Fruit fly (Drosophila melanogaster): ENCODE data around the gene CG6015.

The CG6015 gene

dm6 chr3R:22046231-22046630 lies 12.1 kb upstream of the CG6015 start (continued):
- TF ChIP-seq CG8632 (GFP tag; optimal IDR thresholded peaks at IDR 0.05) (no peak), CG8119 (GFP tag; IDR thresholded peaks at IDR 0.05) (peak; percentile 30; the same call in 1 of the 3 replicates), Met (GFP tag; optimal IDR thresholded peaks at IDR 0.05) (peak; percentile 10), CG15336 (GFP tag; IDR thresholded peaks at IDR 0.05) (peak; percentile 55), CG1621 (tag; optimal IDR thresholded peaks at IDR 0.05) (no peak), lz (GFP tag; optimal IDR thresholded peaks at IDR 0.05) (peak; percentile 13)

dm6 chr3R:22044443-22044970 lies 10.4 kb upstream of the CG6015 start:
- no peak for TF ChIP-seq Eip93F (GFP tag; optimal IDR thresholded peaks at IDR 0.05)
- no peak for TF ChIP-seq Ets21C (GFP tag; optimal IDR thresholded peaks at IDR 0.05)
- no peak for TF ChIP-seq CG15336 (GFP tag; IDR thresholded peaks at IDR 0.05)
- no peak for TF ChIP-seq CG9139 (GFP tag; optimal IDR thresholded peaks at IDR 0.05)
- TF ChIP-seq cyc (GFP tag; optimal IDR thresholded peaks at IDR 0.05), result no peak

dm6 chr3R:22043748-22044402 lies 9.8 kb upstream of the CG6015 start:
- TF ChIP-seq CG15336 (GFP tag; IDR thresholded peaks at IDR 0.05) (no peak), net (GFP tag; optimal IDR thresholded peaks at IDR 0.05) (no peak), Gug (GFP tag; IDR thresholded peaks at IDR 0.05) (no peak), Lpt (GFP tag; optimal IDR thresholded peaks at IDR 0.05) (peak; percentile 29), CG11902 (GFP tag; optimal IDR thresholded peaks at IDR 0.05) (no peak), CG8632 (GFP tag; optimal IDR thresholded peaks at IDR 0.05) (no peak), CG3919 (GFP tag; optimal IDR thresholded peaks at IDR 0.05) (peak; percentile 34), salr (GFP tag; optimal IDR thresholded peaks at IDR 0.05) (no peak), cyc (GFP tag; optimal IDR thresholded peaks at IDR 0.05) (peak; percentile 40), lz (GFP tag; optimal IDR thresholded peaks at IDR 0.05) (peak; percentile 32), fkh (GFP tag; optimal IDR thresholded peaks at IDR 0.05) (peak; percentile 14), CG6792 (GFP tag; optimal IDR thresholded peaks at IDR 0.05) (no peak), Hr4 (GFP tag; optimal IDR thresholded peaks at IDR 0.05) (no peak), CG11762 (GFP tag; optimal IDR thresholded peaks at IDR 0.05; ENCODE audit: insufficient read depth) (no peak), topi (GFP tag; optimal IDR thresholded peaks at IDR 0.05) (peak; percentile 10), Eip75B (GFP tag; optimal IDR thresholded peaks at IDR 0.05) (no peak), CG8319 (GFP tag; optimal IDR thresholded peaks at IDR 0.05) (no peak), Eip93F (GFP tag; optimal IDR thresholded peaks at IDR 0.05) (no peak), CG6276 (GFP tag; optimal IDR thresholded peaks at IDR 0.05) (no peak), Met (GFP tag; optimal IDR thresholded peaks at IDR 0.05) (peak; percentile 35), acj6 (GFP tag; optimal IDR thresholded peaks at IDR 0.05) (peak; percentile 0), achi (GFP tag; optimal IDR thresholded peaks at IDR 0.05) (no peak), Ets96B (tag; optimal IDR thresholded peaks at IDR 0.05) (no peak), CG16779 (tag; optimal IDR thresholded peaks at IDR 0.05) (no peak), CG10631 (GFP tag; optimal IDR thresholded peaks at IDR 0.05) (peak; percentile 31), svp (GFP tag) (peak; percentile 66), ss (GFP tag; optimal IDR thresholded peaks at IDR 0.05) (peak; percentile 32 to 43), OdsH (GFP tag; optimal IDR thresholded peaks at IDR 0.05) (no peak), esn (GFP tag; optimal IDR thresholded peaks at IDR 0.05) (peak; percentile 31), Sox102F (GFP tag; optimal IDR thresholded peaks at IDR 0.05) (peak; percentile 62), eg (GFP tag; IDR thresholded peaks at IDR 0.05) (no peak), vri (GFP tag; optimal IDR thresholded peaks at IDR 0.05) (peak; percentile 39), CG8119 (GFP tag; IDR thresholded peaks at IDR 0.05) (no peak), dsx (GFP tag; optimal IDR thresholded peaks at IDR 0.05; ENCODE audit: poor library complexity, severe bottlenecking) (peak; percentile 67), Eip78C (GFP tag) (peak; percentile 76), Blimp-1 (GFP tag; optimal IDR thresholded peaks at IDR 0.05) (no peak), Hr39 (GFP tag; optimal IDR thresholded peaks at IDR 0.05) (peak; percentile 40), Smox (GFP tag; optimal IDR thresholded peaks at IDR 0.05) (peak; percentile 29), Ets21C (GFP tag; optimal IDR thresholded peaks at IDR 0.05) (no peak), CG1621 (tag; optimal IDR thresholded peaks at IDR 0.05) (no peak), CG4318 (GFP tag; optimal IDR thresholded peaks at IDR 0.05) (no peak), CG6854 (GFP tag; optimal IDR thresholded peaks at IDR 0.05) (no peak), Sox14 (GFP tag; optimal IDR thresholded peaks at IDR 0.05) (peak; percentile 62), CG9139 (GFP tag; optimal IDR thresholded peaks at IDR 0.05) (no peak), dac (GFP tag; optimal IDR thresholded peaks at IDR 0.05) (no peak)

Data from whole organism, prepupa.